Fruit fly (Drosophila melanogaster) whole organism, embryonic: ENCODE measurements around the gene CG4658.

ENCODE experiments used
- ATbp ChIP-seq: fragments of 200-800 bp; sonication (Bioruptor generic); optimal IDR thresholded peaks from 2 replicates; lab custom pipeline; 2017; ENCODE audit warnings: missing biosample characterization, mild to moderate bottlenecking, missing genetic modification characterization, missing genetic modification reagents
- B-H2 ChIP-seq: fragments of 200-800 bp; sonication (Bioruptor generic); optimal IDR thresholded peaks from 2 replicates; lab custom pipeline; 2018; ENCODE audit warnings: missing biosample characterization, mild to moderate bottlenecking, missing genetic modification characterization
- Bgb ChIP-seq: fragments of 200-800 bp; sonication (Bioruptor generic); IDR thresholded peaks from 2 replicates; pipeline ENCODE4 v1.3.6; 2022; ENCODE audit warnings: missing biosample characterization, missing genetic modification characterization; ENCODE audit not compliant: partially characterized antibody
- BtbVII ChIP-seq: fragments of 200-800 bp; sonication (Bioruptor generic); optimal IDR thresholded peaks from 3 replicates; lab custom pipeline; 2017; ENCODE audit warnings: missing biosample characterization, mild to moderate bottlenecking, missing genetic modification characterization
- CG10543 ChIP-seq: fragments of 200-800 bp; sonication (Bioruptor generic); optimal IDR thresholded peaks from 3 replicates; lab custom pipeline; 2017; ENCODE audit warnings: missing biosample characterization, mild to moderate bottlenecking, missing genetic modification characterization, moderate library complexity
- CG11695 ChIP-seq: fragments of 200-800 bp; sonication (Bioruptor generic); IDR thresholded peaks from 3 replicates; pipeline ENCODE4 v1.3.6; 2022; ENCODE audit warnings: missing biosample characterization, missing genetic modification characterization
- CG11723 ChIP-seq: fragments of 200-800 bp; sonication (Bioruptor generic); optimal IDR thresholded peaks from 2 replicates; lab custom pipeline; 2017; ENCODE audit warnings: missing biosample characterization, mild to moderate bottlenecking, missing genetic modification characterization
- CG1233 ChIP-seq: fragments of 200-800 bp; sonication (Bioruptor generic); optimal IDR thresholded peaks from 4 replicates; lab custom pipeline; 2018; ENCODE audit warnings: missing biosample characterization, mild to moderate bottlenecking, missing genetic modification characterization
- CG12391 ChIP-seq: fragments of 200-800 bp; sonication (Bioruptor generic); optimal IDR thresholded peaks from 3 replicates; lab custom pipeline; 2018; ENCODE audit warnings: missing biosample characterization, mild to moderate bottlenecking, missing genetic modification characterization, moderate library complexity
- CG15073 ChIP-seq: fragments of 200-800 bp; sonication (Bioruptor generic); optimal IDR thresholded peaks from 2 replicates; lab custom pipeline; 2016; ENCODE audit warnings: missing biosample characterization, missing genetic modification characterization
- CG15601 ChIP-seq: fragments of 200-800 bp; sonication (Bioruptor generic); optimal IDR thresholded peaks from 3 replicates; lab custom pipeline; 2019; ENCODE audit warnings: missing biosample characterization, mild to moderate bottlenecking, missing genetic modification characterization, moderate library complexity
- CG17328 ChIP-seq: fragments of 200-800 bp; sonication (Bioruptor generic); IDR thresholded peaks from 2 replicates; pipeline ENCODE4 v1.3.6; 2022; ENCODE audit warnings: missing biosample characterization, missing genetic modification characterization
- CG18011 ChIP-seq: fragments of 200-800 bp; sonication (Bioruptor generic); optimal IDR thresholded peaks from 2 replicates; lab custom pipeline; 2017; ENCODE audit warnings: missing biosample characterization, missing genetic modification characterization, mild to moderate bottlenecking, moderate library complexity, missing genotype
- CG18764 ChIP-seq: fragments of 200-800 bp; sonication (Bioruptor generic); optimal IDR thresholded peaks from 3 replicates; lab custom pipeline; 2016; ENCODE audit warnings: missing biosample characterization, missing genetic modification characterization
- CG31441 ChIP-seq: fragments of 200-800 bp; sonication (Bioruptor generic); IDR thresholded peaks from 2 replicates; pipeline ENCODE4 v1.3.6; 2022; ENCODE audit warnings: missing biosample characterization, missing genetic modification characterization
- CG33213 ChIP-seq: fragments of 200-800 bp; sonication (Bioruptor generic); optimal IDR thresholded peaks from 3 replicates; lab custom pipeline; 2016; ENCODE audit warnings: missing biosample characterization, missing genetic modification characterization
- CG3407 ChIP-seq: fragments of 200-800 bp; sonication (Bioruptor generic); optimal IDR thresholded peaks from 2 replicates; lab custom pipeline; 2018; ENCODE audit warnings: missing biosample characterization, mild to moderate bottlenecking, missing genetic modification characterization
- CG4282 ChIP-seq: fragments of 200-800 bp; sonication (Bioruptor generic); optimal IDR thresholded peaks from 2 replicates; lab custom pipeline; 2016; ENCODE audit warnings: missing biosample characterization, missing genetic modification characterization
- CG4360 ChIP-seq: fragments of 200-800 bp; sonication (Bioruptor generic); IDR thresholded peaks from 2 replicates; pipeline ENCODE4 v1.3.6; 2022; ENCODE audit warnings: missing biosample characterization, missing genetic modification characterization
- CG6683 ChIP-seq: fragments of 200-800 bp; sonication (Bioruptor generic); optimal IDR thresholded peaks from 2 replicates; lab custom pipeline; 2017; ENCODE audit warnings: missing biosample characterization, mild to moderate bottlenecking, missing genetic modification characterization, missing genetic modification reagents
- CG6791 ChIP-seq: fragments of 200-800 bp; sonication (Bioruptor generic); IDR thresholded peaks from 3 replicates; pipeline ENCODE4 v1.3.6; 2022; ENCODE audit warnings: missing biosample characterization, missing genetic modification characterization; ENCODE audit not compliant: partially characterized antibody
- CG7987 ChIP-seq: fragments of 200-800 bp; sonication (Bioruptor generic); optimal IDR thresholded peaks from 2 replicates; lab custom pipeline; 2018; ENCODE audit warnings: missing biosample characterization, mild to moderate bottlenecking, missing genetic modification characterization, moderate library complexity
- CTCF ChIP-seq: fragments of 200-800 bp; sonication (Bioruptor generic); optimal IDR thresholded peaks from 2 replicates; lab custom pipeline; 2017; ENCODE audit warnings: missing biosample characterization, mild to moderate bottlenecking, missing genetic modification characterization, moderate library complexity
- Chrac-16 ChIP-seq: fragments of 200-800 bp; sonication (Bioruptor generic); optimal IDR thresholded peaks from 3 replicates; lab custom pipeline; 2016; ENCODE audit warnings: missing biosample characterization, missing genetic modification characterization
- D19A ChIP-seq: fragments of 200-800 bp; optimal IDR thresholded peaks from 3 replicates; lab custom pipeline; 2019; ENCODE audit warnings: missing biosample characterization, mild to moderate bottlenecking, missing genetic modification characterization, moderate library complexity
- Dref ChIP-seq: fragments of 200-800 bp; sonication (Bioruptor generic); IDR thresholded peaks from 2 replicates; pipeline ENCODE4 v1.3.6; 2022; ENCODE audit warnings: missing biosample characterization, missing genetic modification characterization
- Drgx ChIP-seq: fragments of 200-800 bp; sonication (Bioruptor generic); IDR thresholded peaks from 2 replicates; pipeline ENCODE4 v1.3.6; 2022; ENCODE audit warnings: missing biosample characterization, missing genetic modification characterization
- E2f2 ChIP-seq: fragments of 200-800 bp; sonication (Bioruptor generic); IDR thresholded peaks from 2 replicates; pipeline ENCODE4 v1.3.6; 2022; ENCODE audit warnings: missing biosample characterization, missing genetic modification characterization
- Ets65A ChIP-seq: fragments of 200-800 bp; sonication (Bioruptor generic); peaks from one replicate; lab custom pipeline; 2016; ENCODE audit warnings: missing biosample characterization, missing genetic modification characterization
- Ets97D ChIP-seq: fragments of 200-800 bp; sonication (Bioruptor generic); optimal IDR thresholded peaks from 3 replicates; lab custom pipeline; 2016; ENCODE audit warnings: missing biosample characterization, missing genetic modification characterization
- Hr78 ChIP-seq, 2 experiments: fragments of 200-800 bp in 1 of 2; fragments of >200 bp in 1 of 2; sonication (Bioruptor generic) in 1 of 2; optimal IDR thresholded peaks; 2 replicates each; lab custom pipeline; 2017 to 2019; ENCODE audit warnings: missing biosample characterization in 2 of 2, missing genetic modification characterization in 2 of 2, mild to moderate bottlenecking in 1 of 2, moderate library complexity in 1 of 2
- Kr ChIP-seq: fragments of 200-800 bp; sonication (Bioruptor generic); optimal IDR thresholded peaks from 2 replicates; lab custom pipeline; 2017; ENCODE audit warnings: missing biosample characterization, mild to moderate bottlenecking, missing genetic modification characterization
- Lim3 ChIP-seq: fragments of 200-800 bp; sonication (Bioruptor generic); IDR thresholded peaks from 2 replicates; pipeline ENCODE4 v1.3.6; 2022; ENCODE audit warnings: missing biosample characterization, missing genetic modification characterization
- Mrtf ChIP-seq: fragments of 200-800 bp; sonication (Bioruptor generic); IDR thresholded peaks from 3 replicates; pipeline ENCODE4 v1.3.6; 2022; ENCODE audit warnings: missing biosample characterization, missing genetic modification characterization
- Myb ChIP-seq: fragments of 200-800 bp; sonication (Bioruptor generic); optimal IDR thresholded peaks from 2 replicates; lab custom pipeline; 2016; ENCODE audit warnings: missing biosample characterization, missing genetic modification characterization
- PHDP ChIP-seq: fragments of 200-800 bp; sonication (Bioruptor generic); optimal IDR thresholded peaks from 3 replicates; lab custom pipeline; 2018; ENCODE audit warnings: missing biosample characterization, mild to moderate bottlenecking, missing genetic modification characterization, moderate library complexity
- Taf1 ChIP-seq: fragments of 200-800 bp; sonication (Bioruptor generic); IDR thresholded peaks from 2 replicates; pipeline ENCODE4 v1.3.6; 2022; ENCODE audit warnings: missing biosample characterization, missing genetic modification characterization
- bbx ChIP-seq: fragments of 200-800 bp; sonication (Bioruptor generic); IDR thresholded peaks from 2 replicates; pipeline ENCODE4 v1.3.6; 2022; ENCODE audit warnings: missing biosample characterization, missing genetic modification characterization; ENCODE audit not compliant: partially characterized antibody
- chm ChIP-seq: fragments of 200-800 bp; sonication (Bioruptor generic); IDR thresholded peaks from 2 replicates; pipeline ENCODE4 v1.3.6; 2022; ENCODE audit warnings: missing biosample characterization, missing genetic modification characterization
- disco-r ChIP-seq: fragments of 200-800 bp; sonication (Bioruptor generic); optimal IDR thresholded peaks from 2 replicates; lab custom pipeline; 2016; ENCODE audit warnings: missing biosample characterization, missing genetic modification characterization
- dmrt11E ChIP-seq: fragments of 200-800 bp; sonication (Bioruptor generic); optimal IDR thresholded peaks from 3 replicates; lab custom pipeline; 2018; ENCODE audit warnings: missing biosample characterization, mild to moderate bottlenecking, missing genetic modification characterization, moderate library complexity
- fd64A ChIP-seq: fragments of 200-800 bp; sonication (Bioruptor generic); optimal IDR thresholded peaks from 3 replicates; lab custom pipeline; 2018; ENCODE audit warnings: missing biosample characterization, mild to moderate bottlenecking, missing genetic modification characterization
- ind ChIP-seq: fragments of 200-800 bp; sonication (Bioruptor generic); optimal IDR thresholded peaks from 3 replicates; lab custom pipeline; 2016; ENCODE audit warnings: missing biosample characterization, missing genetic modification characterization
- kni ChIP-seq: fragments of 200-800 bp; sonication (Bioruptor generic); optimal IDR thresholded peaks from 3 replicates; lab custom pipeline; 2017; ENCODE audit warnings: mild to moderate bottlenecking, missing biosample characterization, missing genetic modification reagents, missing genetic modification characterization
- mam ChIP-seq: fragments of 200-800 bp; sonication (Bioruptor generic); optimal IDR thresholded peaks from 3 replicates; lab custom pipeline; 2016; ENCODE audit warnings: missing biosample characterization, missing genetic modification characterization
- org-1 ChIP-seq: fragments of 200-800 bp; sonication (Bioruptor generic); optimal IDR thresholded peaks from 2 replicates; lab custom pipeline; 2017; ENCODE audit warnings: missing biosample characterization, missing genetic modification characterization
- prd ChIP-seq, 3 experiments: fragments of >200 bp in 2 of 3; fragments of 200-800 bp in 1 of 3; sonication (Bioruptor generic) in 1 of 3; optimal IDR thresholded peaks in 2 of 3; IDR thresholded peaks in 1 of 3; 2 replicates in 2 of 3; 3 replicates in 1 of 3; pipeline versions ENCODE4 v1.3.6 to Lab custom; 2017 to 2022; ENCODE audit warnings: missing biosample characterization in 1 of 3, missing genetic modification characterization in 1 of 3
- pros ChIP-seq: fragments of 200-800 bp; sonication (Bioruptor generic); optimal IDR thresholded peaks from 3 replicates; lab custom pipeline; 2019; ENCODE audit warnings: missing biosample characterization, mild to moderate bottlenecking, missing genetic modification characterization, moderate library complexity
- row ChIP-seq: fragments of 200-800 bp; sonication (Bioruptor generic); IDR thresholded peaks from 3 replicates; pipeline ENCODE4 v1.3.6; 2022; ENCODE audit warnings: missing biosample characterization, missing genetic modification characterization
- sd ChIP-seq: fragments of 200-800 bp; sonication (Bioruptor generic); optimal IDR thresholded peaks from 3 replicates; lab custom pipeline; 2018; ENCODE audit warnings: missing biosample characterization, mild to moderate bottlenecking, missing genetic modification characterization, moderate library complexity
- sr ChIP-seq: fragments of 200-800 bp; sonication (Bioruptor generic); IDR thresholded peaks from 3 replicates; pipeline ENCODE4 v1.3.6; 2022; ENCODE audit warnings: missing biosample characterization, missing genetic modification characterization

The CG4658 gene

dm6 chr2L:10004574-10004973 lies 47.6 kb downstream of the CG4658 start:
- TF ChIP-seq dmrt11E (tag; lab: Kevin White, UChicago) (no peak), kni (GFP tag; lab: Kevin White, UChicago) (peak; percentile 58), CG10543 (no peak), CG6683 (GFP tag; lab: Kevin White, UChicago) (no peak), CG15601 (tag; lab: Kevin White, UChicago) (peak; percentile 77), Taf1 (no peak), row (GFP tag; lab: Robert Waterston, UW) (no peak), D19A (no peak), ind (GFP tag; lab: Kevin White, UChicago) (no peak), chm (GFP tag; lab: Robert Waterston, UW) (peak; percentile 63), CG33213 (GFP tag; lab: Kevin White, UChicago) (no peak), sd (tag; lab: Kevin White, UChicago) (peak; percentile 76), Myb (GFP tag; lab: Kevin White, UChicago) (no peak), CG6791 (GFP tag; lab: Robert Waterston, UW) (peak; percentile 35; the same call in 1 of the 3 replicates), B-H2 (GFP tag; lab: Kevin White, UChicago) (no peak), CTCF (GFP tag; lab: Kevin White, UChicago) (no peak), CG11695 (no peak), Hr78 (GFP tag; optimal IDR thresholded peaks at IDR 0.05; lab: Kevin White, UChicago) (no peak), Kr (GFP tag; lab: Kevin White, UChicago) (no peak), CG17328 (GFP tag; lab: Robert Waterston, UW) (no peak), CG18764 (GFP tag; lab: Kevin White, UChicago) (no peak), CG15073 (GFP tag; lab: Kevin White, UChicago) (no peak), Drgx (GFP tag; lab: Robert Waterston, UW) (peak; percentile 18; the same call in 1 of the 2 replicates), CG18011 (GFP tag; lab: Kevin White, UChicago) (peak; percentile 93), org-1 (GFP tag; lab: Kevin White, UChicago) (no peak), Lim3 (GFP tag; lab: Robert Waterston, UW) (no peak), prd (optimal IDR thresholded peaks at IDR 0.05; lab: Kevin White, UChicago) (no peak), prd (GFP tag; IDR thresholded peaks at IDR 0.05; lab: Robert Waterston, UW) (no peak), fd64A (GFP tag; lab: Kevin White, UChicago) (no peak), mam (GFP tag; lab: Kevin White, UChicago) (no peak), CG1233 (GFP tag; lab: Kevin White, UChicago) (no peak), PHDP (tag; lab: Kevin White, UChicago) (no peak), Ets65A (GFP tag; lab: Kevin White, UChicago) (peak; percentile 58), Dref (GFP tag; lab: Robert Waterston, UW) (no peak), CG12391 (tag; lab: Kevin White, UChicago) (no peak), Chrac-16 (no peak), CG31441 (GFP tag; lab: Robert Waterston, UW) (no peak), CG3407 (GFP tag; lab: Kevin White, UChicago) (no peak), CG4282 (no peak), Mrtf (no peak), CG4360 (GFP tag; lab: Robert Waterston, UW) (peak; percentile 99), Bgb (GFP tag; lab: Robert Waterston, UW) (no peak; the same call in 1 of the 2 replicates), sr (GFP tag; lab: Robert Waterston, UW) (no peak), CG7987 (GFP tag; lab: Kevin White, UChicago) (peak; percentile 37), BtbVII (no peak), disco-r (no peak), E2f2 (GFP tag; lab: Robert Waterston, UW) (peak; percentile 18; the same call in 1 of the 2 replicates), pros (GFP tag; lab: Kevin White, UChicago) (no peak), bbx (GFP tag; lab: Robert Waterston, UW) (0 out of 2 replicates have a peak, but pooled peaks have one; percentile 31), Ets97D (GFP tag; lab: Kevin White, UChicago) (peak; percentile 54), CG11723 (no peak), ATbp (GFP tag; lab: Kevin White, UChicago) (no peak)
